Fruit fly (Drosophila melanogaster): Measurements from ENCODE around the gene CG9630.

Gene CG9630

dm6 chr3R:8240302-8240682 lies 29.4 kb downstream of the CG9630 start, which contains the start of gene Ada2b:
Gene Ada2b (minus strand): TSS chr3R:8240515.
- TF ChIP-seq CG8478 (optimal IDR thresholded peaks at IDR 0.05) (no peak), psq (optimal IDR thresholded peaks at IDR 0.05) (no peak), Dll (optimal IDR thresholded peaks at IDR 0.05) (no peak), EcR (GFP tag; optimal IDR thresholded peaks at IDR 0.05) (no peak), pan (optimal IDR thresholded peaks at IDR 0.05) (no peak), usp (GFP tag; optimal IDR thresholded peaks at IDR 0.05) (no peak)

DNA sequence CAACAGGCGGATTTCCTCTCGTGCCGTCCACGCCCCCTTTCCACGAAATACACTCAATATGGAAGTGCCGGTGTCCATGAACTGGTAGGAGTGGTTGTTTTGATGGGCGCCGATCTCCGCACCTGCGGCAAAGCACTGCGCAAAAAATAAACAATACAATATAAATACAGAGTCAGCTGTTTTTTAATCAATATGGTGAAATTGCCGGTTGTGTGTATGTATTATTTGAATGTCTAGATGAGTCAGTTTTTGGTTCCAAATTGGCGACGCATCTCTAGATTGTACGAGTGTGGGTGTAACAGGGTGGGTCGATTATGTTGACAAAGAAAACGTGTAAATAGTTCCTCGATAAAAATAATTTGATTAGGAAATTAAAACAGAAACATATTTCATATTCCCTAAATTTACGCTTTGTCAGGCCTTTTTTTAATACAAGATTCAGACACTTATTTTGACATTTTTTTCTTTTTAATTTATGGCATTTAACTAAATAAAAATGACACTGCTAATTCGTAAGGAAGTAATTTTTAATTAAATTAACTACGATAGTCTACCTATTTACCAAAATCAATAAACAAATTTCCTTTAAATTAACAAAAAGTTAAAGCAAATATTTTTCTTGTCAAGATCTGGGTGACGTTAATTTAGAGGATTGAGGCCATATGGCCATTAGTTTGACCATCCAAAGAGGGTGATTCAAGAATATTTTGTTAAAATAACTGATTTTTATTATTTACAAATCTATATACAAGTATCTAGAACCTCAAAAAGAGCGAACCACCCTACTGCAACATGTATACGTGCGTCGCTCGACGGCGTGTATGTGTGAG lies 30.0 kb downstream of the CG9630 start:
- TF ChIP-seq Dll (optimal IDR thresholded peaks at IDR 0.05) (no peak), EcR (GFP tag; optimal IDR thresholded peaks at IDR 0.05) (no peak), psq (optimal IDR thresholded peaks at IDR 0.05) (no peak), CG8478 (optimal IDR thresholded peaks at IDR 0.05) (no peak), pan (optimal IDR thresholded peaks at IDR 0.05) (no peak), usp (GFP tag; optimal IDR thresholded peaks at IDR 0.05) (no peak)

DNA sequence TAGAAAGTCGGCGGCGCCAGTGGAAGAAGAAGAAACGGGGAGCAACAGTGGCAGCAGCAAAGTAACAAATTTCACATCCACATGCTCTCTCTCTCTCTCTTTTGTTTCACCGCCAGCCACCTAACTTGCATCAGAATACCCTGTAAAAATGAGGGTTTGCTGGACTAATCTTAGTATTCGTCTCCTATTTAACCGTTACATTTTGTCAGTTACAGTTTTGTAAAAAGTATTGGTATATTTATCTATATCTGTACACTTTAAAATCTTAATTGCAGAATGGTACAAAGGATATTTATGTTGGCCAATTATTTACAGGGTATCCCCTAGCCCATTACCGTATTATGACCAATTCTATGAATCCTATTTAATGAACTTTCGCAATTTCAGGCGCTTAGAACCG lies 35.8 kb downstream of the CG9630 start:
- TF ChIP-seq usp (GFP tag; optimal IDR thresholded peaks at IDR 0.05) (no peak), psq (optimal IDR thresholded peaks at IDR 0.05) (no peak), EcR (GFP tag; optimal IDR thresholded peaks at IDR 0.05) (no peak), CG8478 (optimal IDR thresholded peaks at IDR 0.05) (no peak), Dll (optimal IDR thresholded peaks at IDR 0.05) (no peak), pan (optimal IDR thresholded peaks at IDR 0.05) (peak; percentile 51)

- no peak for TF ChIP-seq usp (GFP tag; optimal IDR thresholded peaks at IDR 0.05)
- no peak for TF ChIP-seq Dll (optimal IDR thresholded peaks at IDR 0.05)
- no peak for TF ChIP-seq EcR (GFP tag; optimal IDR thresholded peaks at IDR 0.05)
Observed at dm6 chr3R:8233370-8233773, 36.3 kb downstream of the CG9630 start, which contains the start of gene PolI. Gene PolI (plus strand): TSS chr3R:8233507.

dm6 chr3R:8227344-8227743 lies 42.4 kb downstream of the CG9630 start:
- TF ChIP-seq usp (GFP tag; optimal IDR thresholded peaks at IDR 0.05) (no peak), psq (optimal IDR thresholded peaks at IDR 0.05) (no peak), EcR (GFP tag; optimal IDR thresholded peaks at IDR 0.05) (no peak), Dll (optimal IDR thresholded peaks at IDR 0.05) (no peak), pan (optimal IDR thresholded peaks at IDR 0.05) (no peak), CG8478 (optimal IDR thresholded peaks at IDR 0.05) (no peak)

dm6 chr3R:8225461-8225971 lies 44.2 kb downstream of the CG9630 start:
- TF ChIP-seq psq (optimal IDR thresholded peaks at IDR 0.05) (no peak), Dll (optimal IDR thresholded peaks at IDR 0.05) (no peak)

DNA sequence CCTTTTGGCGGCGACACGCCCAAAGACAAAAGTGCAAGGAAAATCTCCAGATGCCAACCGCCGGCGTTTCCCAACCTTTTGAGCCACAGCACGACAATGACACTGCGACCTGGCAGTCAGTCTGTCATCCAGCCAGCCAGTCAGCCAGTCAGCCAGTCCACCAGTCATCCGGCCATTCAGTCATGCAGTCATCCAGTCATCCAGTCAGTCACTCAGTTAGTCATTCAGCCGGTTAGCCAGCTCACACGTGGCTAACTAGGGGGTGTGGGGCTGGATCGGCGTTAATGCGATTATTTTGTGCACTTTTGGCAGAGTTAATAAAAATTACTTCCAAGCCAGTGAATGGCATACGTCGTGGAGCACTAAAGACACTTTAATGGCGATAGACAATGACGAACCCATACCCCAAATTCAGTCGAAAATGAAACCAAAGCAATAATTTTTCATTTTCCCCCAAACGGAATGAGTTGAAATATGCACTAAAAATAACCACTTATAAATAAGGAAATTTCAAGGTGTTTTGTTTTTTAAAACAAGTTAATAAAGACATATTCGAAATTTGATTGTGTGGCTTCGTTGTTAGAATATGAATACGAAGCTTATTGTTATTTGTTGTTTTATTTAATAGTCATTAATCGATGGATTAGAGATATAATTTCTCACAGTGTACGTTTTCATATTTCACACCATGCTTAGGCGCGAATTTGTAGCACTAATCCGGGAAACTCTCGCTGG lies 44.8 kb downstream of the CG9630 start:
- TF ChIP-seq Dll (optimal IDR thresholded peaks at IDR 0.05) = no peak
- no peak for TF ChIP-seq EcR (GFP tag; optimal IDR thresholded peaks at IDR 0.05)
- TF ChIP-seq psq (optimal IDR thresholded peaks at IDR 0.05) = no peak
- no peak for TF ChIP-seq pan (optimal IDR thresholded peaks at IDR 0.05)
- TF ChIP-seq CG8478 (optimal IDR thresholded peaks at IDR 0.05) = no peak
- no peak for TF ChIP-seq usp (GFP tag; optimal IDR thresholded peaks at IDR 0.05)

- TF ChIP-seq EcR (GFP tag; optimal IDR thresholded peaks at IDR 0.05) (no peak), Dll (optimal IDR thresholded peaks at IDR 0.05) (no peak)
Observed at dm6 chr3R:8223074-8223597, 46.6 kb downstream of the CG9630 start.

dm6 chr3R:8219891-8220290 lies 49.8 kb downstream of the CG9630 start, which contains the start of gene CG18249:
Gene CG18249 (plus strand): TSS chr3R:8220146.
- no peak for TF ChIP-seq EcR (GFP tag; optimal IDR thresholded peaks at IDR 0.05)

Data from whole organism.